Fruit fly (Drosophila melanogaster): ENCODE results near the gene GCC185.

The GCC185 gene

dm6 chr3R:11962739-11963214 lies 47.8 kb upstream of the GCC185 start, which contains the start of the genes CG3281 and aurA (continued):
- TF ChIP-seq crol (GFP tag; IDR thresholded peaks at IDR 0.05): 0 out of 2 replicates have a peak, but pooled peaks have one; percentile 9
- peak; percentile 48 for TF ChIP-seq yki (optimal IDR thresholded peaks at IDR 0.05)
- TF ChIP-seq wek (GFP tag; optimal IDR thresholded peaks at IDR 0.05): no peak
- peak; percentile 68 for TF ChIP-seq bcd (GFP tag; optimal IDR thresholded peaks at IDR 0.05)
- no peak for TF ChIP-seq CG15011 (GFP tag; optimal IDR thresholded peaks at IDR 0.05)
- no peak for TF ChIP-seq fd102C (GFP tag; optimal IDR thresholded peaks at IDR 0.05)
- TF ChIP-seq CG16815 (GFP tag; optimal IDR thresholded peaks at IDR 0.05): peak; percentile 64
- peak; percentile 50 for TF ChIP-seq az2 (GFP tag; optimal IDR thresholded peaks at IDR 0.05)
- TF ChIP-seq psq (GFP tag; optimal IDR thresholded peaks at IDR 0.05): peak; percentile 49
- peak; percentile 99 for TF ChIP-seq CG16813 (GFP tag; IDR thresholded peaks at IDR 0.05; ENCODE audit: partially characterized antibody)
- TF ChIP-seq CG32532 (GFP tag; IDR thresholded peaks at IDR 0.05): peak; percentile 72
- peak; percentile 57 for TF ChIP-seq CG15601 (tag; optimal IDR thresholded peaks at IDR 0.05)
- peak; percentile 94 for TF ChIP-seq CG31441 (GFP tag; IDR thresholded peaks at IDR 0.05)
- no peak for TF ChIP-seq nau (GFP tag; optimal IDR thresholded peaks at IDR 0.05)
- no peak for TF ChIP-seq CG11696 (GFP tag; IDR thresholded peaks at IDR 0.05)
- TF ChIP-seq CG3065 (GFP tag; optimal IDR thresholded peaks at IDR 0.05): peak; percentile 1
- peak; percentile 94 for TF ChIP-seq CG34224 (GFP tag; IDR thresholded peaks at IDR 0.05; ENCODE audit: partially characterized antibody)
- peak; percentile 47 for TF ChIP-seq CG18011 (GFP tag; optimal IDR thresholded peaks at IDR 0.05)
- TF ChIP-seq CTCF (GFP tag; optimal IDR thresholded peaks at IDR 0.05): no peak
- TF ChIP-seq NC2α (GFP tag; optimal IDR thresholded peaks at IDR 0.05): peak; percentile 14
- no peak for TF ChIP-seq lab (GFP tag; optimal IDR thresholded peaks at IDR 0.05)
- TF ChIP-seq Oaz (GFP tag; IDR thresholded peaks at IDR 0.05): no peak
- peak; percentile 49 for TF ChIP-seq gcm (GFP tag; optimal IDR thresholded peaks at IDR 0.05)
- peak; percentile 84 for TF ChIP-seq zen2 (GFP tag; IDR thresholded peaks at IDR 0.05; ENCODE audit: partially characterized antibody)
- TF ChIP-seq CG8924 (tag; optimal IDR thresholded peaks at IDR 0.05): peak; percentile 71
- TF ChIP-seq Dp (GFP tag; optimal IDR thresholded peaks at IDR 0.05): peak; percentile 86
- TF ChIP-seq D (optimal IDR thresholded peaks at IDR 0.05): no peak
- TF ChIP-seq D (GFP tag; optimal IDR thresholded peaks at IDR 0.05): peak; percentile 38
- no peak for TF ChIP-seq Ravus (GFP tag; IDR thresholded peaks at IDR 0.05)
- TF ChIP-seq nmo (GFP tag; optimal IDR thresholded peaks at IDR 0.05): peak; percentile 88
- TF ChIP-seq Xrp1 (GFP tag; IDR thresholded peaks at IDR 0.05): peak; percentile 51; the same call in 1 of the 2 replicates
- peak; percentile 70 to 79 for TF ChIP-seq tll (GFP tag; optimal IDR thresholded peaks at IDR 0.05)
- no peak for TF ChIP-seq mirr (GFP tag; optimal IDR thresholded peaks at IDR 0.05)
- no peak for TF ChIP-seq bowl (GFP tag; IDR thresholded peaks at IDR 0.05)
- TF ChIP-seq chm (GFP tag; IDR thresholded peaks at IDR 0.05): no peak
- TF ChIP-seq ATbp (GFP tag; optimal IDR thresholded peaks at IDR 0.05): no peak
- no peak for TF ChIP-seq ab (GFP tag; optimal IDR thresholded peaks at IDR 0.05)
- TF ChIP-seq CG13296 (GFP tag; optimal IDR thresholded peaks at IDR 0.05): peak; percentile 51
- TF ChIP-seq ewg (GFP tag; optimal IDR thresholded peaks at IDR 0.05): peak; percentile 46
- TF ChIP-seq exex (tag; optimal IDR thresholded peaks at IDR 0.05): no peak
- TF ChIP-seq ken (GFP tag; IDR thresholded peaks at IDR 0.05): peak; percentile 65
- peak; percentile 46; the same call in 1 of the 2 replicates for TF ChIP-seq cas (GFP tag; IDR thresholded peaks at IDR 0.05)
- TF ChIP-seq CG7556 (GFP tag; optimal IDR thresholded peaks at IDR 0.05): peak; percentile 54
- TF ChIP-seq Doc3 (GFP tag; IDR thresholded peaks at IDR 0.05; ENCODE audit: partially characterized antibody): peak; percentile 98
- TF ChIP-seq CG9215 (GFP tag; IDR thresholded peaks at IDR 0.05): peak; percentile 84
- no peak for TF ChIP-seq scrt (GFP tag; optimal IDR thresholded peaks at IDR 0.05)
- peak; percentile 40; the same call in 1 of the 2 replicates for TF ChIP-seq ara (GFP tag; IDR thresholded peaks at IDR 0.05)
- peak; percentile 62 for TF ChIP-seq Fer1 (GFP tag; optimal IDR thresholded peaks at IDR 0.05)
- peak; percentile 87 for TF ChIP-seq CG9932 (GFP tag; IDR thresholded peaks at IDR 0.05)
- peak; percentile 62 for TF ChIP-seq lbe (GFP tag; optimal IDR thresholded peaks at IDR 0.05)
- peak; percentile 92 for TF ChIP-seq CG6791 (GFP tag; IDR thresholded peaks at IDR 0.05; ENCODE audit: partially characterized antibody)

Measured in whole organism, embryonic.